Fruit fly (Drosophila melanogaster): ENCODE data around the gene Vha68-2.
A peak's percentile ranks its signal among the peaks of the same experiment; 100 is the strongest.

The Vha68-2 gene

dm6 chr2L:13004059-13004870, 30.1 kb downstream of the Vha68-2 start, which contains the start of the genes Vha68-1 and mTor (continued):
- TF ChIP-seq Lpt (GFP tag; optimal IDR thresholded peaks at IDR 0.05) (no peak), CG11085 (GFP tag; IDR thresholded peaks at IDR 0.05) (peak; percentile 56; the same call in 1 of the 2 replicates), CG9932 (GFP tag; IDR thresholded peaks at IDR 0.05) (peak; percentile 92), CG5180 (GFP tag; optimal IDR thresholded peaks at IDR 0.05) (no peak), odd (GFP tag; optimal IDR thresholded peaks at IDR 0.05) (no peak), CG7786 (GFP tag; optimal IDR thresholded peaks at IDR 0.05) (peak; percentile 78), trem (tag; optimal IDR thresholded peaks at IDR 0.05) (peak; percentile 68), CG16779 (GFP tag; IDR thresholded peaks at IDR 0.05) (no peak), CG3281 (GFP tag; optimal IDR thresholded peaks at IDR 0.05) (no peak), CG1529 (GFP tag; optimal IDR thresholded peaks at IDR 0.05) (no peak), sna (GFP tag; IDR thresholded peaks at IDR 0.05; ENCODE audit: partially characterized antibody) (peak; percentile 81), dpn (GFP tag; optimal IDR thresholded peaks at IDR 0.05) (peak; percentile 73 to 82), otp (GFP tag; IDR thresholded peaks at IDR 0.05) (0 out of 3 replicates have a peak, but pooled peaks have one; percentile 7), zen (tag; optimal IDR thresholded peaks at IDR 0.05) (peak; percentile 82), jigr1 (GFP tag; IDR thresholded peaks at IDR 0.05) (peak; percentile 85), scrt (GFP tag; optimal IDR thresholded peaks at IDR 0.05) (no peak), CG10565 (GFP tag; optimal IDR thresholded peaks at IDR 0.05) (peak; percentile 9), lmd (GFP tag; IDR thresholded peaks at IDR 0.05) (peak; percentile 86), ttk (GFP tag; IDR thresholded peaks at IDR 0.05) (peak; percentile 59), BtbVII (GFP tag; optimal IDR thresholded peaks at IDR 0.05) (no peak), disco-r (GFP tag; optimal IDR thresholded peaks at IDR 0.05) (no peak), nmo (GFP tag; optimal IDR thresholded peaks at IDR 0.05) (peak; percentile 90), MBD-R2 (GFP tag; IDR thresholded peaks at IDR 0.05) (no peak; the same call in 1 of the 2 replicates), dmrt11E (tag; optimal IDR thresholded peaks at IDR 0.05) (peak; percentile 75), esg (GFP tag; conservative IDR thresholded peaks at IDR 0.05) (peak; percentile 77), al (GFP tag; IDR thresholded peaks at IDR 0.05) (peak; percentile 83), CG2202 (tag; optimal IDR thresholded peaks at IDR 0.05) (peak; percentile 23), Fer2 (tag; optimal IDR thresholded peaks at IDR 0.05) (peak; percentile 70), CG18011 (GFP tag; optimal IDR thresholded peaks at IDR 0.05) (no peak), Bdp1 (GFP tag; optimal IDR thresholded peaks at IDR 0.05) (peak; percentile 51), CG8944 (GFP tag; optimal IDR thresholded peaks at IDR 0.05) (peak; percentile 77), emc (GFP tag; optimal IDR thresholded peaks at IDR 0.05) (peak; percentile 26), CG8924 (tag; optimal IDR thresholded peaks at IDR 0.05) (no peak), Bteb2 (GFP tag; optimal IDR thresholded peaks at IDR 0.05) (peak; percentile 53), chn (GFP tag; optimal IDR thresholded peaks at IDR 0.05) (peak; percentile 86), HLH4C (GFP tag; IDR thresholded peaks at IDR 0.05; ENCODE audit: partially characterized antibody) (peak; percentile 84), CG14014 (GFP tag; IDR thresholded peaks at IDR 0.05) (peak; percentile 84), CG32532 (GFP tag; IDR thresholded peaks at IDR 0.05) (peak; percentile 89), aop (GFP tag; IDR thresholded peaks at IDR 0.05) (no peak), CG7745 (tag; optimal IDR thresholded peaks at IDR 0.05) (no peak), Dref (GFP tag; IDR thresholded peaks at IDR 0.05) (peak; percentile 86), Side (GFP tag; optimal IDR thresholded peaks at IDR 0.05) (peak; percentile 51), HmgZ (tag; optimal IDR thresholded peaks at IDR 0.05) (peak; percentile 57), CG10209 (GFP tag; optimal IDR thresholded peaks at IDR 0.05) (peak; percentile 81), vnd (GFP tag; IDR thresholded peaks at IDR 0.05; ENCODE audit: partially characterized antibody) (peak; percentile 77), CG17802 (tag; optimal IDR thresholded peaks at IDR 0.05) (peak; percentile 89), dimm (GFP tag; IDR thresholded peaks at IDR 0.05) (no peak), E2f2 (GFP tag; IDR thresholded peaks at IDR 0.05) (peak; percentile 58), jing (GFP tag; optimal IDR thresholded peaks at IDR 0.05) (peak; percentile 39)

All from whole organism, embryonic.